Worm (Caenorhabditis elegans): Measurements from ENCODE around the gene F15B10.3.
"Not testable (repeated sequence)": the region's sequence is repeated elsewhere in the genome, so short reads cannot be mapped to it uniquely, and the experiment has no call there.

- not testable (repeated sequence) for TF ChIP-seq F39B2.1 (GFP tag; IDR thresholded peaks at IDR 0.05); ztf-18 (tag; optimal IDR thresholded peaks at IDR 0.05); mes-4 (tag; optimal IDR thresholded peaks at IDR 0.05); madf-6 (GFP tag; IDR thresholded peaks at IDR 0.05); ceh-40 (GFP tag; IDR thresholded peaks at IDR 0.05); pha-4 (tag; optimal IDR thresholded peaks at IDR 0.05)
Observed at ce11 chrIV:6597918-6598317, 4.6 kb upstream of the F15B10.3 start, which contains the start of gene nspb-4.

Measured in whole organism, young adult.